Worm (Caenorhabditis elegans) whole organism, young adult: ENCODE measurements around the gene F54F2.9.

Experiments used
- B0261.1 ChIP-seq: sonication (generic microtip); optimal IDR thresholded peaks from 2 replicates; lab custom pipeline; 2016; ENCODE audit warnings: mild to moderate bottlenecking, missing genetic modification characterization, moderate library complexity, missing compliant biosample characterization
- C17E4.6 ChIP-seq: fragments of 200-800 bp; sonication (Bioruptor generic); IDR thresholded peaks from 2 replicates; pipeline ENCODE4 v1.3.6; 2022; ENCODE audit warnings: missing genetic modification reagents, missing genetic modification characterization, missing compliant biosample characterization
- D2030.7 ChIP-seq: fragments of 200-800 bp; sonication (Bioruptor generic); IDR thresholded peaks from 2 replicates; pipeline ENCODE4 v1.3.6; 2022; ENCODE audit warnings: missing genetic modification reagents, missing genetic modification characterization, missing compliant biosample characterization
- F10E7.11 ChIP-seq: sonication (generic microtip); optimal IDR thresholded peaks from 2 replicates; lab custom pipeline; 2017; ENCODE audit warnings: mild to moderate bottlenecking, missing genetic modification characterization, moderate library complexity, missing compliant biosample characterization
- F39B2.1 ChIP-seq: fragments of 200-800 bp; sonication (Bioruptor generic); IDR thresholded peaks from 2 replicates; pipeline ENCODE4 v1.3.6; 2022; ENCODE audit warnings: missing genetic modification reagents, missing genetic modification characterization, missing compliant biosample characterization
- K11D2.4 ChIP-seq: fragments of 200-800 bp; sonication (Bioruptor generic); IDR thresholded peaks from 2 replicates; pipeline ENCODE4 v1.3.6; 2022; ENCODE audit warnings: missing genetic modification reagents, missing genetic modification characterization, missing compliant biosample characterization
- T07F8.4 ChIP-seq: sonication (generic microtip); optimal IDR thresholded peaks from 2 replicates; lab custom pipeline; 2016; ENCODE audit warnings: mild to moderate bottlenecking, missing genetic modification characterization, moderate library complexity, missing compliant biosample characterization
- T26A5.8 ChIP-seq: sonication (generic microtip); optimal IDR thresholded peaks from 2 replicates; lab custom pipeline; 2016; ENCODE audit warnings: missing genetic modification characterization, missing compliant biosample characterization
- Y53F4B.3 ChIP-seq: fragments of 200-800 bp; sonication (Bioruptor generic); IDR thresholded peaks from 2 replicates; pipeline ENCODE4 v1.3.6; 2022; ENCODE audit warnings: missing genetic modification reagents, missing genetic modification characterization, missing compliant biosample characterization
- Y67H2A.10 ChIP-seq: fragments of 200-800 bp; sonication (Bioruptor generic); conservative IDR thresholded peaks from 2 replicates; pipeline ENCODE4 v1.3.6; 2022; ENCODE audit warnings: missing genetic modification reagents, missing genetic modification characterization, missing compliant biosample characterization
- Y95B8A.8 ChIP-seq: fragments of 200-800 bp; sonication (Bioruptor generic); IDR thresholded peaks from 2 replicates; pipeline ENCODE4 v1.3.6; 2022; ENCODE audit warnings: missing genetic modification reagents, missing genetic modification characterization, missing compliant biosample characterization
- ama-1 ChIP-seq, 3 experiments: fragments of 150-350 bp in 1 of 3; sonication (generic microtip) in 2 of 3; optimal IDR thresholded peaks; 2 replicates each; lab custom pipeline; 2014 to 2018; ENCODE audit warnings: missing biosample characterization in 2 of 3, missing genetic modification characterization in 2 of 3, missing genetic modification reagents in 2 of 3
- athp-1 ChIP-seq: sonication (generic microtip); optimal IDR thresholded peaks from 2 replicates; lab custom pipeline; 2017; ENCODE audit warnings: mild to moderate bottlenecking, missing genetic modification characterization, missing compliant biosample characterization
- attf-6 ChIP-seq: fragments of 200-800 bp; sonication (Bioruptor generic); IDR thresholded peaks from 2 replicates; pipeline ENCODE4 v1.3.6; 2022; ENCODE audit warnings: missing genetic modification reagents, missing genetic modification characterization, missing compliant biosample characterization
- bed-1 ChIP-seq: fragments of 200-800 bp; sonication (Bioruptor generic); IDR thresholded peaks from 2 replicates; pipeline ENCODE4 v1.3.6; 2022; ENCODE audit warnings: missing genetic modification reagents, missing genetic modification characterization, missing compliant biosample characterization
- ccch-3 ChIP-seq: fragments of 200-800 bp; sonication (Bioruptor generic); optimal IDR thresholded peaks from 2 replicates; lab custom pipeline; 2018; ENCODE audit warnings: mild to moderate bottlenecking, missing genetic modification characterization, missing compliant biosample characterization
- cebp-1 ChIP-seq, 2 experiments: fragments of 200-800 bp in 1 of 2; sonication (Bioruptor generic) in 1 of 2; sonication (generic microtip) in 1 of 2; IDR thresholded peaks in 1 of 2; optimal IDR thresholded peaks in 1 of 2; 2 replicates each; pipeline versions ENCODE4 v1.3.6 to Lab custom; 2017 to 2022; ENCODE audit warnings: missing compliant biosample characterization in 2 of 2, missing genetic modification characterization in 2 of 2, mild to moderate bottlenecking in 1 of 2, missing genetic modification reagents in 1 of 2, moderate library complexity in 1 of 2
- cebp-2 ChIP-seq: fragments of 200-800 bp; sonication (Bioruptor generic); IDR thresholded peaks from 2 replicates; pipeline ENCODE4 v1.3.6; 2022; ENCODE audit warnings: missing genetic modification characterization, missing compliant biosample characterization
- ceh-100 ChIP-seq: fragments of 200-800 bp; sonication (Bioruptor generic); IDR thresholded peaks from 2 replicates; pipeline ENCODE4 v1.3.6; 2022; ENCODE audit warnings: missing genetic modification reagents, missing genetic modification characterization, missing compliant biosample characterization
- ceh-27 ChIP-seq: fragments of 200-800 bp; sonication (Bioruptor generic); optimal IDR thresholded peaks from 2 replicates; lab custom pipeline; 2018; ENCODE audit warnings: mild to moderate bottlenecking, missing genetic modification characterization, moderate library complexity, missing compliant biosample characterization
- ceh-91 ChIP-seq: fragments of 200-800 bp; sonication (Bioruptor generic); IDR thresholded peaks from 2 replicates; pipeline ENCODE4 v1.3.6; 2022; ENCODE audit warnings: missing genetic modification reagents, missing genetic modification characterization, missing compliant biosample characterization
- chd-7 ChIP-seq: sonication (generic microtip); optimal IDR thresholded peaks from 2 replicates; lab custom pipeline; 2016; ENCODE audit warnings: mild to moderate bottlenecking, missing genetic modification characterization, moderate library complexity, missing compliant biosample characterization
- dox-1 ChIP-seq: fragments of 200-800 bp; sonication (Bioruptor generic); IDR thresholded peaks from 2 replicates; pipeline ENCODE4 v1.3.6; 2022; ENCODE audit warnings: missing genetic modification reagents, missing genetic modification characterization, missing compliant biosample characterization
- egl-44 ChIP-seq: fragments of 200-800 bp; sonication (Bioruptor generic); IDR thresholded peaks from 2 replicates; pipeline ENCODE4 v1.3.6; 2022; ENCODE audit warnings: missing genetic modification reagents, missing genetic modification characterization, missing compliant biosample characterization
- ekl-4 ChIP-seq: fragments of 200-800 bp; sonication (Bioruptor generic); IDR thresholded peaks from 2 replicates; pipeline ENCODE4 v1.3.6; 2022; ENCODE audit warnings: missing genetic modification reagents, missing genetic modification characterization, missing compliant biosample characterization
- hmg-20 ChIP-seq: fragments of 200-800 bp; sonication (Bioruptor generic); IDR thresholded peaks from 2 replicates; pipeline ENCODE4 v1.3.6; 2022; ENCODE audit warnings: missing genetic modification reagents, missing genetic modification characterization, missing compliant biosample characterization
- let-526 ChIP-seq: fragments of 200-800 bp; sonication (Bioruptor generic); IDR thresholded peaks from 2 replicates; pipeline ENCODE4 v1.3.6; 2022; ENCODE audit warnings: missing genetic modification reagents, missing genetic modification characterization, missing compliant biosample characterization
- lin-26 ChIP-seq: fragments of 200-800 bp; sonication (Bioruptor generic); IDR thresholded peaks from 2 replicates; pipeline ENCODE4 v1.3.6; 2022; ENCODE audit warnings: missing genetic modification reagents, missing genetic modification characterization, missing compliant biosample characterization
- lir-1 ChIP-seq: fragments of 200-800 bp; sonication (Bioruptor generic); conservative IDR thresholded peaks from 2 replicates; pipeline ENCODE4 v1.3.6; 2022; ENCODE audit warnings: missing genetic modification reagents, missing genetic modification characterization, missing compliant biosample characterization
- madf-8 ChIP-seq: fragments of 200-800 bp; sonication (Bioruptor generic); conservative IDR thresholded peaks from 2 replicates; pipeline ENCODE4 v1.3.6; 2022; ENCODE audit warnings: missing genetic modification reagents, missing genetic modification characterization, missing compliant biosample characterization
- mel-28 ChIP-seq: sonication (generic microtip); optimal IDR thresholded peaks from 2 replicates; lab custom pipeline; 2016; ENCODE audit warnings: borderline replicate concordance, mild to moderate bottlenecking, missing genetic modification characterization, missing compliant biosample characterization
- nhr-120 ChIP-seq: fragments of 200-800 bp; sonication (Bioruptor generic); IDR thresholded peaks from 2 replicates; pipeline ENCODE4 v1.3.6; 2022; ENCODE audit warnings: missing genetic modification characterization, missing compliant biosample characterization
- nhr-27 ChIP-seq: fragments of 200-800 bp; sonication (Bioruptor generic); optimal IDR thresholded peaks from 2 replicates; lab custom pipeline; 2018; ENCODE audit warnings: mild to moderate bottlenecking, missing genetic modification characterization, moderate library complexity, missing compliant biosample characterization
- pha-4 ChIP-seq: fragments of 150-350 bp; sonication (generic microtip); optimal IDR thresholded peaks from 2 replicates; lab custom pipeline; 2014; ENCODE audit warnings: missing biosample characterization, missing genetic modification reagents, missing genetic modification characterization
- rcor-1 ChIP-seq: fragments of 200-800 bp; sonication (Bioruptor generic); IDR thresholded peaks from 2 replicates; pipeline ENCODE4 v1.3.6; 2022; ENCODE audit warnings: missing genetic modification reagents, missing genetic modification characterization, missing compliant biosample characterization
- sdz-38 ChIP-seq: sonication (generic microtip); optimal IDR thresholded peaks from 2 replicates; lab custom pipeline; 2016; ENCODE audit warnings: missing genotype, missing genetic modification characterization, missing compliant biosample characterization
- snpc-1.3 ChIP-seq: sonication (generic microtip); optimal IDR thresholded peaks from 2 replicates; lab custom pipeline; 2017; ENCODE audit warnings: missing genetic modification characterization, mild to moderate bottlenecking, missing compliant biosample characterization, antibody characterized with exemption, moderate library complexity, missing genotype, missing genetic modification reagents; ENCODE audit not compliant: insufficient read depth
- snpc-3.4 ChIP-seq: sonication (generic microtip); optimal IDR thresholded peaks from 2 replicates; lab custom pipeline; 2017; ENCODE audit warnings: missing genetic modification characterization, mild to moderate bottlenecking, missing compliant biosample characterization, antibody characterized with exemption, moderate library complexity, missing genotype, missing genetic modification reagents
- snpc-4 ChIP-seq, 5 experiments: fragments of 150-350 bp in 1 of 5; sonication (generic microtip) in 4 of 5; optimal IDR thresholded peaks; 2 replicates each; lab custom pipeline; 2014 to 2018; ENCODE audit warnings: missing genetic modification characterization in 5 of 5, missing biosample characterization in 3 of 5, antibody characterized with exemption in 2 of 5, mild to moderate bottlenecking in 2 of 5, missing compliant biosample characterization in 2 of 5, missing genotype in 2 of 5, moderate library complexity in 2 of 5, missing genetic modification reagents in 1 of 5
- somi-1 ChIP-seq: fragments of 200-800 bp; sonication (Bioruptor generic); optimal IDR thresholded peaks from 2 replicates; lab custom pipeline; 2018; ENCODE audit warnings: mild to moderate bottlenecking, missing genetic modification characterization, missing compliant biosample characterization
- sptf-2 ChIP-seq: fragments of 200-800 bp; sonication (Bioruptor generic); optimal IDR thresholded peaks from 2 replicates; lab custom pipeline; 2018; ENCODE audit warnings: mild to moderate bottlenecking, missing genetic modification characterization, missing compliant biosample characterization
- tlf-1 ChIP-seq: fragments of 200-800 bp; sonication (Bioruptor generic); optimal IDR thresholded peaks from 2 replicates; lab custom pipeline; 2018; ENCODE audit warnings: mild to moderate bottlenecking, missing genetic modification characterization, missing compliant biosample characterization
- xnd-1 ChIP-seq: sonication (generic microtip); optimal IDR thresholded peaks from 2 replicates; lab custom pipeline; 2016; ENCODE audit warnings: missing genotype, missing genetic modification reagents, missing genetic modification characterization, missing compliant biosample characterization
- ztf-22 ChIP-seq: fragments of 200-800 bp; sonication (Bioruptor generic); optimal IDR thresholded peaks from 2 replicates; lab custom pipeline; 2018; ENCODE audit warnings: mild to moderate bottlenecking, missing genetic modification characterization, moderate library complexity, missing compliant biosample characterization
- ztf-25 ChIP-seq: fragments of 200-800 bp; sonication (Bioruptor generic); IDR thresholded peaks from 2 replicates; pipeline ENCODE4 v1.3.6; 2022; ENCODE audit warnings: missing genetic modification reagents, missing genetic modification characterization, missing compliant biosample characterization

Gene F54F2.9

ce11 chrIII:8797211-8797733, 29.8 kb downstream of the F54F2.9 start (continued):
- TF ChIP-seq T26A5.8 (tag; lab: Kevin White, UChicago) (no peak), Y53F4B.3 (GFP tag; lab: Robert Waterston, UW) (no peak), hmg-20 (GFP tag; lab: Robert Waterston, UW) (0 out of 2 replicates have a peak, but pooled peaks have one; percentile 8), athp-1 (tag; lab: Kevin White, UChicago) (no peak), egl-44 (GFP tag; lab: Robert Waterston, UW) (peak; percentile 67; the same call in 1 of the 2 replicates), ztf-22 (GFP tag; lab: Kevin White, UChicago) (peak; percentile 81), sptf-2 (GFP tag; lab: Kevin White, UChicago) (no peak), lin-26 (GFP tag; lab: Robert Waterston, UW) (peak; percentile 69; the same call in 1 of the 2 replicates), nhr-27 (tag; lab: Kevin White, UChicago) (no peak), T07F8.4 (tag; lab: Kevin White, UChicago) (no peak), snpc-3.4 (no peak), C17E4.6 (GFP tag; lab: Robert Waterston, UW) (no peak), tlf-1 (peak; percentile 9), cebp-1 (GFP tag; IDR thresholded peaks at IDR 0.05; lab: Robert Waterston, UW) (peak; percentile 55), cebp-1 (tag; optimal IDR thresholded peaks at IDR 0.05; lab: Kevin White, UChicago) (peak; percentile 81), ztf-25 (no peak), ceh-27 (GFP tag; lab: Kevin White, UChicago) (peak; percentile 23), K11D2.4 (peak; percentile 74), pha-4 (tag; lab: Kevin White, UChicago) (no peak), Y95B8A.8 (GFP tag; lab: Robert Waterston, UW) (no peak), sdz-38 (tag; lab: Kevin White, UChicago) (no peak), attf-6 (no peak), chd-7 (tag; lab: Kevin White, UChicago) (peak; percentile 71), rcor-1 (no peak), let-526 (GFP tag; lab: Robert Waterston, UW) (no peak), mel-28 (tag; lab: Kevin White, UChicago) (no peak), cebp-2 (GFP tag; lab: Robert Waterston, UW) (no peak), ama-1 (optimal IDR thresholded peaks at IDR 0.05; lab: Kevin White, UChicago) (no peak), ama-1 (GFP tag; optimal IDR thresholded peaks at IDR 0.05; lab: Kevin White, UChicago) (no peak), snpc-1.3 (tag; lab: Kevin White, UChicago) (no peak), D2030.7 (GFP tag; lab: Robert Waterston, UW) (no peak), ccch-3 (GFP tag; lab: Kevin White, UChicago) (no peak), B0261.1 (tag; lab: Kevin White, UChicago) (no peak), Y67H2A.10 (GFP tag; lab: Robert Waterston, UW) (no peak), snpc-4 (GFP tag; optimal IDR thresholded peaks at IDR 0.05; lab: Kevin White, UChicago) (peak; percentile 22), snpc-4 (tag; optimal IDR thresholded peaks at IDR 0.05; lab: Kevin White, UChicago) (peak; percentile 29 to 69 (median 43)), ceh-100 (GFP tag; lab: Robert Waterston, UW) (no peak), madf-8 (GFP tag; lab: Robert Waterston, UW) (no peak)

ce11 chrIII:8795595-8796141, 31.4 kb downstream of the F54F2.9 start:
- TF ChIP-seq ama-1 (optimal IDR thresholded peaks at IDR 0.05; lab: Kevin White, UChicago) (no peak), ama-1 (GFP tag; optimal IDR thresholded peaks at IDR 0.05; lab: Kevin White, UChicago) (no peak), xnd-1 (tag; lab: Kevin White, UChicago) (no peak), bed-1 (GFP tag; lab: Robert Waterston, UW) (peak; percentile 56; the same call in 1 of the 2 replicates), cebp-2 (GFP tag; lab: Robert Waterston, UW) (no peak), ceh-91 (GFP tag; lab: Robert Waterston, UW) (no peak), somi-1 (GFP tag; lab: Kevin White, UChicago) (peak; percentile 96), F10E7.11 (tag; lab: Kevin White, UChicago) (peak; percentile 55), lir-1 (GFP tag; lab: Robert Waterston, UW) (peak; percentile 45; the same call in 1 of the 2 replicates), ekl-4 (peak; percentile 69), dox-1 (GFP tag; lab: Robert Waterston, UW) (peak; percentile 90), F39B2.1 (GFP tag; lab: Robert Waterston, UW) (no peak), nhr-120 (GFP tag; lab: Robert Waterston, UW) (no peak), chd-7 (tag; lab: Kevin White, UChicago) (peak; percentile 96), ceh-27 (GFP tag; lab: Kevin White, UChicago) (peak; percentile 93), T26A5.8 (tag; lab: Kevin White, UChicago) (no peak)
